Fruit fly (Drosophila melanogaster): ENCODE data around the gene Set8.

Set8 gene

dm6 chr3R:14357405-14357804, 41.6 kb downstream of the Set8 start (continued):
- TF ChIP-seq CG18764 (GFP tag; optimal IDR thresholded peaks at IDR 0.05) (no peak), HLHmδ (GFP tag; optimal IDR thresholded peaks at IDR 0.05) (no peak), CG1602 (GFP tag; optimal IDR thresholded peaks at IDR 0.05) (peak; percentile 25), fd102C (GFP tag; optimal IDR thresholded peaks at IDR 0.05) (peak; percentile 58), Rfx (GFP tag; IDR thresholded peaks at IDR 0.05) (peak; percentile 40; the same call in 1 of the 2 replicates), CG15269 (tag; optimal IDR thresholded peaks at IDR 0.05) (peak; percentile 49), CG17361 (GFP tag; IDR thresholded peaks at IDR 0.05) (0 out of 3 replicates have a peak, but pooled peaks have one; percentile 19), jigr1 (GFP tag; IDR thresholded peaks at IDR 0.05) (no peak), CG4328 (GFP tag; optimal IDR thresholded peaks at IDR 0.05) (no peak), Eip74EF (GFP tag; optimal IDR thresholded peaks at IDR 0.05) (no peak), Xrp1 (GFP tag; IDR thresholded peaks at IDR 0.05) (peak; percentile 62), CG6854 (GFP tag; optimal IDR thresholded peaks at IDR 0.05) (no peak), ewg (GFP tag; optimal IDR thresholded peaks at IDR 0.05) (no peak), CG12219 (GFP tag; optimal IDR thresholded peaks at IDR 0.05) (peak; percentile 28), Sox100B (GFP tag; optimal IDR thresholded peaks at IDR 0.05) (no peak), CG13296 (GFP tag; optimal IDR thresholded peaks at IDR 0.05) (peak; percentile 17), CG12942 (GFP tag; optimal IDR thresholded peaks at IDR 0.05) (no peak), CG4820 (GFP tag; optimal IDR thresholded peaks at IDR 0.05) (peak; percentile 23), CG7786 (GFP tag; optimal IDR thresholded peaks at IDR 0.05) (no peak), CG1024 (GFP tag; IDR thresholded peaks at IDR 0.05) (peak; percentile 61), CG8924 (tag; optimal IDR thresholded peaks at IDR 0.05) (peak; percentile 35), mld (GFP tag; IDR thresholded peaks at IDR 0.05; ENCODE audit: partially characterized antibody) (no peak), zf30C (GFP tag; optimal IDR thresholded peaks at IDR 0.05) (no peak), CG16813 (GFP tag; IDR thresholded peaks at IDR 0.05; ENCODE audit: partially characterized antibody) (no peak), Dad (GFP tag; optimal IDR thresholded peaks at IDR 0.05) (no peak), crp (GFP tag; optimal IDR thresholded peaks at IDR 0.05) (no peak), CG12104 (GFP tag; optimal IDR thresholded peaks at IDR 0.05) (no peak), chm (GFP tag; IDR thresholded peaks at IDR 0.05) (0 out of 2 replicates have a peak, but pooled peaks have one; percentile 31), dan (GFP tag; IDR thresholded peaks at IDR 0.05) (no peak), ap (GFP tag; IDR thresholded peaks at IDR 0.05) (no peak), CG15601 (tag; optimal IDR thresholded peaks at IDR 0.05) (no peak), CG12155 (GFP tag; optimal IDR thresholded peaks at IDR 0.05) (no peak), NFAT (GFP tag; IDR thresholded peaks at IDR 0.05) (no peak), CG6813 (GFP tag; optimal IDR thresholded peaks at IDR 0.05) (peak; percentile 1), CG9797 (GFP tag; optimal IDR thresholded peaks at IDR 0.05) (no peak), CG14014 (GFP tag; IDR thresholded peaks at IDR 0.05) (peak; percentile 35; the same call in 1 of the 2 replicates), CG2199 (GFP tag; IDR thresholded peaks at IDR 0.05) (no peak), CG14050 (GFP tag; IDR thresholded peaks at IDR 0.05) (0 out of 3 replicates have a peak, but pooled peaks have one; percentile 10), fd64A (GFP tag; optimal IDR thresholded peaks at IDR 0.05) (no peak), CG4617 (GFP tag; optimal IDR thresholded peaks at IDR 0.05; ENCODE audit: borderline replicate concordance) (no peak), CG3847 (GFP tag; IDR thresholded peaks at IDR 0.05) (peak; percentile 40), CrebB (tag; optimal IDR thresholded peaks at IDR 0.05) (no peak), Vsx1 (GFP tag; optimal IDR thresholded peaks at IDR 0.05) (no peak), CTCF (GFP tag; optimal IDR thresholded peaks at IDR 0.05) (no peak), Aef1 (GFP tag; IDR thresholded peaks at IDR 0.05) (peak; percentile 45; the same call in 2 of the 3 replicates), org-1 (GFP tag; optimal IDR thresholded peaks at IDR 0.05) (no peak), zfh1 (GFP tag; IDR thresholded peaks at IDR 0.05) (peak; percentile 68; the same call in 2 of the 3 replicates), shn (GFP tag; optimal IDR thresholded peaks at IDR 0.05) (no peak)

Measured in whole organism, embryonic.